Worm (Caenorhabditis elegans): ENCODE measurements around the gene mcm-3AP.
"Not testable (repeated sequence)": the region's sequence is repeated elsewhere in the genome, so short reads cannot be mapped to it uniquely, and the experiment has no call there.

Gene mcm-3AP

DNA sequence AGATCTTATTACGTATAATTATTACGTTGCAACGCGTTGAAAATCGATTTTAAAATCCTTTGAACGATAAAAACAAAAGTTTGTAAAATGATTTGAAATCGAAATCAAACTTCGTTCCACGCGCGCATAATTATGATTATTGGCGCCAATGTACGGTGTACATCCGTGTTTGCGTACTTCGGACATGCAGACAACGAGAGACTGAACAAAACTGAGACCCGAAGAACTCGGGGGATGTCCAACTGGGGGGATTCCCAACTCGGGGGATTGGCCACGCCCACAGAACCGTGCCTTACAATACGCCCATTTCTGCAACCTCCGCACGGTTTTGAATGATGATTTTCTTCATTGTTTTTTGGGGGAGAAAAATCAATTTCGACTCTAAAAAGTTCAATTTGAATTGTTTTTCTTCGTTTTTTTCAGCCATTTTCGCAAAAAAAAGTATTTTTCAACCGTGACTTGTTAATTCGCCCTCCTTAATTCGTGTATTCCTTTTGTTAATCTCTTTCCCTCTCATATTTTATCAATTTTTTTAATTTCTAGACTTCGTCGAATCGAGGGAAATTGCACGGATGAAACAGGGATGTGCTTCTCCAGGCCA is 1.5 kb upstream of the mcm-3AP start, which contains the start of gene F20D12.12:
TSS of gene F20D12.12 (plus strand) at position 542 of the 601 bp plus-strand sequence.
- peak; percentile 24 for TF ChIP-seq nhr-25 (tag; optimal IDR thresholded peaks at IDR 0.05)
- TF ChIP-seq F13H6.1 (tag; optimal IDR thresholded peaks at IDR 0.05), result peak; percentile 68
- TF ChIP-seq sma-3 (GFP tag; optimal IDR thresholded peaks at IDR 0.05), result peak; percentile 68
- peak; percentile 33 for TF ChIP-seq crh-2 (tag; optimal IDR thresholded peaks at IDR 0.05)
- peak; percentile 82 to 96 for TF ChIP-seq lsy-2 (tag; optimal IDR thresholded peaks at IDR 0.05)
- peak; percentile 74 for TF ChIP-seq nhr-129 (tag; optimal IDR thresholded peaks at IDR 0.05)
- TF ChIP-seq snpc-4 (tag; optimal IDR thresholded peaks at IDR 0.05), result peak; percentile 7
- peak; percentile 49 for TF ChIP-seq zag-1 (tag; optimal IDR thresholded peaks at IDR 0.05)
- peak; percentile 65 for TF ChIP-seq lin-13 (GFP tag; optimal IDR thresholded peaks at IDR 0.05)
- peak; percentile 72 for TF ChIP-seq C34F6.9 (tag; optimal IDR thresholded peaks at IDR 0.05)
- peak; percentile 55 for TF ChIP-seq unc-55 (GFP tag; optimal IDR thresholded peaks at IDR 0.05)
- peak; percentile 75 for TF ChIP-seq sma-9 (GFP tag; optimal IDR thresholded peaks at IDR 0.05)
- TF ChIP-seq sma-9 (tag; optimal IDR thresholded peaks at IDR 0.05), result not testable (repeated sequence)
- peak; percentile 32 for TF ChIP-seq gmeb-1 (tag; optimal IDR thresholded peaks at IDR 0.05)

DNA sequence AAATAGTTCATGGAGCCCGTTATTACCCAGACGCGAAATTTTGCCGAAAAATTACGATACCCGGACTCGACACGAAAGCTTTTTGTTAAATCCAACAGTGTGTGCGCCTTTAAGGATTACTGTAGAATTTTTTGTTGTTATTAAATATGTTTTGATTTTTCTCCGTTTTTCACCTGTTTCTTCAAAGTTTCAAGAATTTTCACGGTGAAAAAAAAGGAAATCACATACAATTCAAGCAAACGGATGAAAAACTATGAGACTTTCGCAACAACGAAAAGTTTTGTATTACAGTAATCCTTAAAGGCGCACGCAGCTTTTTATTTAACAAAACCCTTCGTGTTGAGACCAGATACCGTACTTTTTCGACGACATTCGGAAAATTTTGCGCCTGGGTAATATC is 5.5 kb downstream of the mcm-3AP start:
- TF ChIP-seq egl-27 (tag; optimal IDR thresholded peaks at IDR 0.05) (no peak), peb-1 (tag; optimal IDR thresholded peaks at IDR 0.05) (no peak), snpc-4 (tag; optimal IDR thresholded peaks at IDR 0.05) (no peak), nhr-11 (tag; optimal IDR thresholded peaks at IDR 0.05) (no peak), zag-1 (tag; optimal IDR thresholded peaks at IDR 0.05) (no peak), sem-4 (tag; optimal IDR thresholded peaks at IDR 0.05) (no peak)

DNA sequence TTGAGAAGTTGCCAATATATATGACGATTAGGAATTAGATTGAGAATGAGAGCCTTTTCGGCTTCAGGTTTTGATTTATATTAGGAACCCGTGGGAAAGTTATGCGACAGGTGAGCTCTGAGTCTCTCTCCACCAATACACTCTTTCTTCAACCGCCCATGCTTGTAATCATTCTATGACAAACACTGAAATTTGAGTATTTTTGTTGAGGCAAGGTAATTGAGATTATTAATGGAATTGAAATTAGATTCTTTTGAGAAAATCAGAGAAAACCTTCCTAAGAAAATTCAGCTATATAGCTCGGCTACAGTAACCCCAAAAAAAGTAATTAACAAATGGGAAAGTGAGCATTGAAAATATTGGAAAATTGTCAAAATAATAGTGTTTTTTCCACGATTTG is 7.4 kb downstream of the mcm-3AP start, which contains the start of gene ceh-19:
TSS of gene ceh-19 (minus strand) at position 101 of the 400 bp plus-strand sequence.
- TF ChIP-seq unc-62 (GFP tag; optimal IDR thresholded peaks at IDR 0.05) (no peak), blmp-1 (tag; optimal IDR thresholded peaks at IDR 0.05; ENCODE audit: insufficient read depth) (no peak), unc-39 (tag; optimal IDR thresholded peaks at IDR 0.05) (no peak), nhr-77 (tag; optimal IDR thresholded peaks at IDR 0.05) (no peak)

DNA sequence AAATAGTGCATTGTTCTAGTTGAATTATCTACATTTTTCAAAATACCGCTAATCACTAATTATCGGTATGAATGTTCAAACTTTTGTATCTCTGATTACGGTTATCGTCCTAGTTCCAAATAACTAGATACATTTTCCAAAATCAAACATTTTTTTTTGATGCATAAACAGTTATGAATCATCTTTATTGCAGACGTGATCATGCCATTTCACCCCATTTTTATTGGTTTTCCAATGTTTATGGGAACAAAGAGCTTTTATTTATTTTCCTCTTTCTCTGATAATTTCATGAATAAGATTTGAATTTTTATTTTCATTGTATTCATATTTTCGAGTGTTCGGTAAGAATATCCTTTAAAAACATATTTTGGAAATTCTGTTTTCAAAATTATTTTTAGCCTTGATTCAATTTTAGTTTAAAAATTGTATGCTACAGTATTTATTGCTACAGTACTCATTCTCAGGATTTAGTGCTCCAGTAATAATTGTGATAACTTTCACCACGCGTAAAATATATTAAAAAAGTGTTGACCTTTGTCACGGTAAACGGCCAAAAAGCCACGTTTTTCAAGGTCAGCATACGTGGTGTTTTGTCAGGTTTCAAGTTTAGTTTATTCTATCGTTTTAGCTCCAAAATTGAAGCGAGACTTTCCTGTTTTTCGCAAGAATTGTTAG is 8.3 kb downstream of the mcm-3AP start, which contains the start of gene csr-1:
TSS of gene csr-1 (plus strand) at position 625 of the 675 bp plus-strand sequence.
- no peak for TF ChIP-seq blmp-1 (tag; optimal IDR thresholded peaks at IDR 0.05; ENCODE audit: insufficient read depth)
- no peak for TF ChIP-seq R02D3.7 (tag; optimal IDR thresholded peaks at IDR 0.05)
- TF ChIP-seq unc-55 (GFP tag; optimal IDR thresholded peaks at IDR 0.05), result no peak
- no peak for TF ChIP-seq mab-5 (tag; optimal IDR thresholded peaks at IDR 0.05)
- no peak for TF ChIP-seq dmd-4 (tag; optimal IDR thresholded peaks at IDR 0.05)
- TF ChIP-seq ceh-16 (tag; optimal IDR thresholded peaks at IDR 0.05), result no peak
- no peak for TF ChIP-seq lsy-2 (tag; optimal IDR thresholded peaks at IDR 0.05)
- no peak for TF ChIP-seq fos-1 (tag; optimal IDR thresholded peaks at IDR 0.05)
- no peak for TF ChIP-seq mdl-1 (tag; optimal IDR thresholded peaks at IDR 0.05)
- TF ChIP-seq Y55F3AM.14 (GFP tag; optimal IDR thresholded peaks at IDR 0.05), result no peak
- TF ChIP-seq unc-62 (GFP tag; optimal IDR thresholded peaks at IDR 0.05), result no peak
- no peak for TF ChIP-seq unc-39 (tag; optimal IDR thresholded peaks at IDR 0.05)
- no peak for TF ChIP-seq F13H6.1 (tag; optimal IDR thresholded peaks at IDR 0.05)
- no peak for TF ChIP-seq nhr-12 (tag; optimal IDR thresholded peaks at IDR 0.05)
- TF ChIP-seq sma-3 (GFP tag; optimal IDR thresholded peaks at IDR 0.05), result no peak

DNA sequence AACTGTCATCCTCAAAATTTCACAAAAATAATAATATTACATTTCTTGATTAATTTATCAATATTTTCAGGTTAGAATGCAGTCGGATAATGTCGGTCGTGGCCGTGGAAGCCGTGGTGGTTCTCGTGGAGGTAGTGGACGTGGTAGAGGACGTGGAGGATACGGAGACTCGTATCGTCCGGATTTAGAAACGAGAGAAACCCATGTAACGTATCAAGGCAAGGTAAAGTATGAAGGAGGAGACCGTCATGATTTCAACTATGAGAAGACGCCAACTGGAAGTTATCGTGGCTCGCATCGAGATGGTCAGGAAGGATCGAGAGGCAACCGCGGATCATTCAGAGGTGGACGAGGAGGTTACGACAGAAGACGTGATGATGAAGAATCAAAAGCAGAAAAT is 9.0 kb downstream of the mcm-3AP start, which contains the start of gene frpr-10:
TSS of gene frpr-10 (plus strand) at position 301 of the 400 bp plus-strand sequence.
- TF ChIP-seq nhr-23 (tag; optimal IDR thresholded peaks at IDR 0.05) (no peak), snpc-4 (tag; optimal IDR thresholded peaks at IDR 0.05) (no peak), fos-1 (tag; optimal IDR thresholded peaks at IDR 0.05) (no peak), alr-1 (tag; optimal IDR thresholded peaks at IDR 0.05) (no peak), ztf-11 (tag; optimal IDR thresholded peaks at IDR 0.05) (no peak), F13H6.1 (tag; optimal IDR thresholded peaks at IDR 0.05) (no peak), lin-13 (GFP tag; optimal IDR thresholded peaks at IDR 0.05) (no peak), crh-2 (tag; optimal IDR thresholded peaks at IDR 0.05) (no peak), nhr-129 (tag; optimal IDR thresholded peaks at IDR 0.05) (no peak), lin-39 (tag; optimal IDR thresholded peaks at IDR 0.05) (no peak), ama-1 (optimal IDR thresholded peaks at IDR 0.05) (no peak)
